Worm (Caenorhabditis elegans): Measurements from ENCODE around the gene mlck-1.

The mlck-1 gene

DNA sequence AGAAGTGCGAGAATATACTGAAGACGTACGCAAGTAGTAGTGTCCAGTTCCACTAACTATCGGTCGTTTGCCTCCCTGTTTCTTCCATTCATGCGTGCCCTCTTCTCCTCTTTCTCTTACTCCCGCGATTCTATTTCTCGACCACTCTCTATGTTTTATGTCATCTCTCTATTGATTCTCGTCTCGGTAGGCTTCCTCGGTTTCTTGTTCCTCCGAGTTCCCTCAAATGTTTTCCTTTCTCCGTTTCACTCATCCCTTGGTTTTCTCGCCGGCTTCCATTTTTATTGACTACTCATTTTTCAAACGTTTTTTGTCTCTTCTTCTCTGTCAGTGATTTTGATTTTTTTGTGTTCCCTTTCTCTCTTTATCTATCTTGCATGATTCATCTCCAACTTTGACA lies 43.2 kb downstream of the mlck-1 start (continued):
- TF ChIP-seq ceh-16 (tag; optimal IDR thresholded peaks at IDR 0.05) = peak; percentile 20
- TF ChIP-seq snpc-4 (tag; optimal IDR thresholded peaks at IDR 0.05) = no peak
- TF ChIP-seq nhr-6 (tag; optimal IDR thresholded peaks at IDR 0.05) = peak; percentile 59

ce11 chrX:10022016-10022415 lies 47.6 kb downstream of the mlck-1 start, which contains the start of gene F42G10.1:
Gene F42G10.1 (minus strand): TSS chrX:10022166.
- TF ChIP-seq nhr-237 (tag; optimal IDR thresholded peaks at IDR 0.05) (no peak), lin-39 (tag; optimal IDR thresholded peaks at IDR 0.05) (no peak), nhr-11 (tag; optimal IDR thresholded peaks at IDR 0.05) (no peak), sma-3 (GFP tag; optimal IDR thresholded peaks at IDR 0.05) (no peak), nhr-129 (tag; optimal IDR thresholded peaks at IDR 0.05) (peak; percentile 9), ceh-16 (tag; optimal IDR thresholded peaks at IDR 0.05) (no peak)

DNA sequence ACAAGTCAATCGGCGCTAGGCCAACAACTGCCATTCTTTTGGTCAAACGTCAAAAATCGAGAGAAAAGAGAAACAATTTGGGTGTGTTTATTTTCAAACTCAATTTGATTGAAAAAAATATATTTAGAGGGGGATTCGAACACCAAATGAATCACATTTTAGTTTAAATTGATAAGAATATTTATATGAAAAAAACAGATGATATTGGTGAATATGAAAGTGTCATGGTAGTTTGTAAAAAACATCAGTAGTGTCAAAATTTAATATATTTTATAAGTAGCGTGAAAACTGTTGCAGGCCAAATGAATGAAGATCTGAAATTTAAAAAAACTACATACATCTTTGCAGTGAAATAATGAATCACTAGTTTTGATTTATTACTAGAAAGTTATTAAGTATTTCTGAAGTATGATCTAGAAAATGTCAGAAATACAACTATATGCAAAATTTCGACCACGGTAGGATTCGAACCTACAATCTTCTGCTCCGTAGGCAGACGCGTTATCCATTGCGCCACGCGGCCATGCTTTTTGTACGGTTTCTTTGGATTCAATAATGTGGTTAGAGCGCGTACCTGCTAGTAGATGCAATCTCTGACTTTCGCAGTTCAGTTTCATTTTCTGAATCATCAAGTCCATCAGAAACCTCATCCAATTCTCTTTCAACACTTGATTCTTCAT lies 51.5 kb downstream of the mlck-1 start, which contains the start of gene F19C6.4:
Gene F19C6.4, minus strand, starts transcription at position 51 of the 680 bp plus-strand sequence.
- TF ChIP-seq alr-1 (tag; optimal IDR thresholded peaks at IDR 0.05) (no peak), sma-9 (GFP tag; optimal IDR thresholded peaks at IDR 0.05) (peak; percentile 4), sma-9 (tag; optimal IDR thresholded peaks at IDR 0.05) (no peak), nhr-6 (tag; optimal IDR thresholded peaks at IDR 0.05) (no peak)

Measured in whole organism, L2 larva.